Worm (Caenorhabditis elegans): ENCODE data around the gene pmp-1.

DNA sequence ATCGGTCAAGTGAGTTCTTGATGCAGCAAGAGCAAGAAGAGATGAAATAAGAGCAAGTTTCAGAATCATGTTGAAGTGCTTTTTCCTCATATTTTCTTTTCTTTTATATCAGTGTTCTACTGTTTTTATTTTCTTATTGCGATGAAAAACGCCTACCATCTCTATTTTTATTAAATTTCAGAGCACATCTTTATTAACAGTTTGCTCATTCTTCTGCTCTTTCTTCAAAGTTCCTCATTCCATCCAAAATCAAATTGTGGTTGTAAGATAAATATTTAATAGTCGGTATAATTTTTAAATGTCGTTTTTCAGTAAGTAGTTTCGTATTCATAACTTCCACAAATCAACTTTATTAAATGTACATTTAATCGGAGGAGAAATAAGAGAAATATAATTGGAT, 11.1 kb downstream of the pmp-1 start, which contains the start of gene C44B7.5:
- TF ChIP-seq dao-5 (tag; optimal IDR thresholded peaks at IDR 0.05) (no peak), W03F9.2 (tag; optimal IDR thresholded peaks at IDR 0.05) (no peak), him-1 (tag; optimal IDR thresholded peaks at IDR 0.05) (no peak)
